Fruit fly (Drosophila melanogaster): ENCODE data around the gene CG17219.

Gene CG17219

DNA sequence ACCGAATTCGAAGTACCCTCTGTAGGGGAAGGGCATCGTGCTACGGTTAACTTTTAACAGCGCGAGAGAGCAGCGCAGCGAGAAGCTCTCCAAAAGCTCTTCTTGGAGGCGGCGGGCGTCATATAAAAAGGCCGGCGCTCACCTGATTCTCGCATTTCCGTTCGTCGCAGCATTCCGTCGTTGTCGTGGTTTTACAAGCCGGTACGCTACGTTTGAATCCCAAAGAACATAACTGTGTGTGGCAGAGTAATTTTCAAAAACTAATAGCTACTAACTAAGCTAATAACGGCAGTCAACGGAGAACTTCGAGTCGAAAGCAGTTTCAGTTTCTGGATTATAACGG, 27.4 kb downstream of the CG17219 start, which contains the start of gene FASN1 (continued):
- TF ChIP-seq CG15601 (tag; optimal IDR thresholded peaks at IDR 0.05) (no peak), pros (GFP tag; optimal IDR thresholded peaks at IDR 0.05) (no peak), Dll (GFP tag; IDR thresholded peaks at IDR 0.05; ENCODE audit: partially characterized antibody) (no peak), Nf-YA (GFP tag; IDR thresholded peaks at IDR 0.05) (no peak), dmrt11E (tag; optimal IDR thresholded peaks at IDR 0.05) (no peak), Dad (GFP tag; optimal IDR thresholded peaks at IDR 0.05) (peak; percentile 0), CG8924 (tag; optimal IDR thresholded peaks at IDR 0.05) (no peak), mld (GFP tag; IDR thresholded peaks at IDR 0.05; ENCODE audit: partially characterized antibody) (no peak), wek (GFP tag; optimal IDR thresholded peaks at IDR 0.05) (peak; percentile 28), run (tag; optimal IDR thresholded peaks at IDR 0.05) (no peak), CG10267 (tag; optimal IDR thresholded peaks at IDR 0.05) (no peak), CG4424 (GFP tag; optimal IDR thresholded peaks at IDR 0.05) (no peak), Hmx (GFP tag; optimal IDR thresholded peaks at IDR 0.05) (no peak), Med (GFP tag) (peak; percentile 92), CG18476 (GFP tag; optimal IDR thresholded peaks at IDR 0.05) (no peak), gfzf (GFP tag; optimal IDR thresholded peaks at IDR 0.05) (no peak), Dref (GFP tag; IDR thresholded peaks at IDR 0.05) (no peak), E2f2 (GFP tag; IDR thresholded peaks at IDR 0.05) (no peak; the same call in 1 of the 2 replicates), sna (GFP tag; IDR thresholded peaks at IDR 0.05; ENCODE audit: partially characterized antibody) (no peak), CG32532 (GFP tag; IDR thresholded peaks at IDR 0.05) (no peak; the same call in none of the 2 replicates), dpn (GFP tag; optimal IDR thresholded peaks at IDR 0.05) (no peak), Fer1 (GFP tag; optimal IDR thresholded peaks at IDR 0.05) (peak; percentile 19), hb (GFP tag; IDR thresholded peaks at IDR 0.05; ENCODE audit: partially characterized antibody) (0 out of 3 replicates have a peak, but pooled peaks have one; percentile 49), toy (GFP tag; IDR thresholded peaks at IDR 0.05) (no peak), CG14014 (GFP tag; IDR thresholded peaks at IDR 0.05) (no peak; the same call in 1 of the 2 replicates), Dip3 (GFP tag; optimal IDR thresholded peaks at IDR 0.05) (no peak), Bteb2 (GFP tag; optimal IDR thresholded peaks at IDR 0.05) (no peak), Hr78 (GFP tag; optimal IDR thresholded peaks at IDR 0.05) (no peak), chm (GFP tag; IDR thresholded peaks at IDR 0.05) (no peak), CG10147 (GFP tag; optimal IDR thresholded peaks at IDR 0.05) (no peak), lmd (GFP tag; IDR thresholded peaks at IDR 0.05) (no peak), Atf3 (GFP tag; optimal IDR thresholded peaks at IDR 0.05) (no peak), CG7357 (GFP tag; IDR thresholded peaks at IDR 0.05) (no peak), CG34422 (GFP tag; IDR thresholded peaks at IDR 0.05) (peak; percentile 60; the same call in 1 of the 3 replicates), Taf1 (GFP tag; IDR thresholded peaks at IDR 0.05) (no peak), CG11247 (GFP tag; IDR thresholded peaks at IDR 0.05) (no peak), Nf-YB (GFP tag; optimal IDR thresholded peaks at IDR 0.05) (no peak), dan (GFP tag; IDR thresholded peaks at IDR 0.05) (no peak), HHEX (GFP tag; optimal IDR thresholded peaks at IDR 0.05) (peak; percentile 14), oc (tag; optimal IDR thresholded peaks at IDR 0.05) (no peak), NC2β (GFP tag; optimal IDR thresholded peaks at IDR 0.05) (no peak), TFAM (GFP tag; optimal IDR thresholded peaks at IDR 0.05) (no peak), lbe (GFP tag; optimal IDR thresholded peaks at IDR 0.05) (no peak), seq (GFP tag; IDR thresholded peaks at IDR 0.05) (no peak; the same call in 1 of the 2 replicates), Elba2 (GFP tag; optimal IDR thresholded peaks at IDR 0.05) (no peak), CG3847 (GFP tag; IDR thresholded peaks at IDR 0.05) (no peak), HmgD (GFP tag; optimal IDR thresholded peaks at IDR 0.05) (no peak), wdn (GFP tag; IDR thresholded peaks at IDR 0.05) (no peak), C15 (GFP tag; IDR thresholded peaks at IDR 0.05) (no peak), CG4707 (GFP tag; optimal IDR thresholded peaks at IDR 0.05) (no peak), scrt (GFP tag; optimal IDR thresholded peaks at IDR 0.05) (no peak), Ets65A (GFP tag) (peak; percentile 85)

Data from whole organism, embryonic.